Fruit fly (Drosophila melanogaster): ENCODE data around the gene CG1544.

Gene CG1544

dm6 chr3R:31225043-31225681 lies 28.4 kb downstream of the CG1544 start (continued):
- TF ChIP-seq CG11247 (GFP tag; IDR thresholded peaks at IDR 0.05) (no peak), CG9932 (GFP tag; IDR thresholded peaks at IDR 0.05) (no peak), CG13624 (GFP tag; optimal IDR thresholded peaks at IDR 0.05) (no peak), unpg (GFP tag; optimal IDR thresholded peaks at IDR 0.05) (no peak), CG34422 (GFP tag; IDR thresholded peaks at IDR 0.05) (peak; percentile 39; the same call in 1 of the 3 replicates), CG10274 (GFP tag; optimal IDR thresholded peaks at IDR 0.05) (no peak), disco-r (GFP tag; optimal IDR thresholded peaks at IDR 0.05) (no peak), CG11504 (tag; optimal IDR thresholded peaks at IDR 0.05) (no peak), CG6654 (GFP tag; optimal IDR thresholded peaks at IDR 0.05) (no peak), gem (tag; optimal IDR thresholded peaks at IDR 0.05) (no peak), gfzf (GFP tag; optimal IDR thresholded peaks at IDR 0.05) (no peak), vnd (GFP tag; IDR thresholded peaks at IDR 0.05; ENCODE audit: partially characterized antibody) (no peak), Mad (GFP tag; optimal IDR thresholded peaks at IDR 0.05) (no peak), CG2202 (tag; optimal IDR thresholded peaks at IDR 0.05) (no peak), CG6813 (GFP tag; optimal IDR thresholded peaks at IDR 0.05) (no peak), CG17568 (GFP tag; optimal IDR thresholded peaks at IDR 0.05) (no peak), CG6683 (GFP tag; optimal IDR thresholded peaks at IDR 0.05) (no peak), CG1792 (GFP tag; optimal IDR thresholded peaks at IDR 0.05) (no peak), nau (GFP tag; optimal IDR thresholded peaks at IDR 0.05) (no peak), CG32767 (GFP tag; IDR thresholded peaks at IDR 0.05) (no peak), CG14667 (GFP tag; IDR thresholded peaks at IDR 0.05) (no peak), Med (GFP tag) (peak; percentile 43), Ssrp (tag; optimal IDR thresholded peaks at IDR 0.05) (no peak), Asciz (GFP tag; optimal IDR thresholded peaks at IDR 0.05) (no peak), zen (tag; optimal IDR thresholded peaks at IDR 0.05) (no peak), CG30431 (GFP tag; optimal IDR thresholded peaks at IDR 0.05) (no peak), Camta (GFP tag; optimal IDR thresholded peaks at IDR 0.05) (no peak), fd102C (GFP tag; optimal IDR thresholded peaks at IDR 0.05) (no peak), sim (GFP tag; IDR thresholded peaks at IDR 0.05) (no peak), Antp (GFP tag; optimal IDR thresholded peaks at IDR 0.05) (no peak), CG2678 (tag; optimal IDR thresholded peaks at IDR 0.05) (no peak), twi (tag; optimal IDR thresholded peaks at IDR 0.05) (no peak), HLH3B (GFP tag; IDR thresholded peaks at IDR 0.05) (no peak), Tbp (GFP tag; optimal IDR thresholded peaks at IDR 0.05) (no peak), mirr (GFP tag; optimal IDR thresholded peaks at IDR 0.05) (peak; percentile 24), gsb-n (tag; optimal IDR thresholded peaks at IDR 0.05) (no peak), CG13424 (tag; optimal IDR thresholded peaks at IDR 0.05) (no peak), pfk (GFP tag; optimal IDR thresholded peaks at IDR 0.05) (no peak), MTF-1 (GFP tag; optimal IDR thresholded peaks at IDR 0.05; ENCODE audit: borderline replicate concordance) (no peak), jigr1 (GFP tag; IDR thresholded peaks at IDR 0.05) (no peak), sr (GFP tag; IDR thresholded peaks at IDR 0.05) (0 out of 3 replicates have a peak, but pooled peaks have one; percentile 14), Fer1 (GFP tag; optimal IDR thresholded peaks at IDR 0.05) (no peak), tio (GFP tag; optimal IDR thresholded peaks at IDR 0.05) (no peak), kni (GFP tag; optimal IDR thresholded peaks at IDR 0.05) (no peak), GATAe (GFP tag; conservative IDR thresholded peaks at IDR 0.05) (peak; percentile 45; the same call in 1 of the 2 replicates), CG17359 (tag; optimal IDR thresholded peaks at IDR 0.05) (peak; percentile 0), z (GFP tag; IDR thresholded peaks at IDR 0.05) (no peak), pzg (GFP tag; optimal IDR thresholded peaks at IDR 0.05) (no peak), tgo (GFP tag; IDR thresholded peaks at IDR 0.05) (no peak), CG14710 (tag; optimal IDR thresholded peaks at IDR 0.05) (no peak)
